Fruit fly (Drosophila melanogaster) whole organism, pupa: Measurements from ENCODE around the gene Epg5.
A peak's percentile ranks its signal among the peaks of the same experiment; 100 is the strongest.

Source experiments
- CG10348 ChIP-seq: fragments of 200-800 bp; sonication (Bioruptor generic); IDR thresholded peaks from 2 replicates; pipeline ENCODE4 v1.3.6; 2022; ENCODE audit warnings: missing biosample characterization, missing genetic modification characterization
- CG12605 ChIP-seq: fragments of 200-800 bp; sonication (Bioruptor generic); IDR thresholded peaks from 2 replicates; pipeline ENCODE4 v1.3.6; 2022; ENCODE audit warnings: missing biosample characterization, missing genetic modification characterization
- CG13204 ChIP-seq: fragments of 200-800 bp; sonication (Bioruptor generic); optimal IDR thresholded peaks from 2 replicates; lab custom pipeline; 2018; ENCODE audit warnings: missing biosample characterization, mild to moderate bottlenecking, missing genetic modification characterization, moderate library complexity
- CG14655 ChIP-seq: fragments of 200-800 bp; sonication (Bioruptor generic); optimal IDR thresholded peaks from 3 replicates; lab custom pipeline; 2017; ENCODE audit warnings: mild to moderate bottlenecking, missing biosample characterization, missing genetic modification reagents, missing genetic modification characterization
- CG15710 ChIP-seq: fragments of 200-800 bp; sonication (Bioruptor generic); optimal IDR thresholded peaks from 2 replicates; lab custom pipeline; 2018; ENCODE audit warnings: missing biosample characterization, mild to moderate bottlenecking, missing genetic modification characterization, moderate library complexity
- CG17806 ChIP-seq: fragments of 200-800 bp; sonication (Bioruptor generic); optimal IDR thresholded peaks from 2 replicates; lab custom pipeline; 2018; ENCODE audit warnings: missing biosample characterization, mild to moderate bottlenecking, missing genetic modification characterization, moderate library complexity
- CG32121 ChIP-seq: fragments of 200-800 bp; sonication (Bioruptor generic); IDR thresholded peaks from 2 replicates; pipeline ENCODE4 v1.3.6; 2022; ENCODE audit warnings: missing biosample characterization, missing genetic modification characterization
- CG34367 ChIP-seq: fragments of 200-800 bp; sonication (Bioruptor generic); optimal IDR thresholded peaks from 2 replicates; lab custom pipeline; 2018; ENCODE audit warnings: missing biosample characterization, mild to moderate bottlenecking, missing genetic modification characterization
- CG4496 ChIP-seq: fragments of 200-800 bp; sonication (Bioruptor generic); IDR thresholded peaks from 3 replicates; pipeline ENCODE4 v1.3.6; 2022; ENCODE audit warnings: missing biosample characterization, missing genetic modification characterization
- CG8159 ChIP-seq: fragments of 200-800 bp; sonication (Bioruptor generic); optimal IDR thresholded peaks from 3 replicates; lab custom pipeline; 2018; ENCODE audit warnings: missing biosample characterization, mild to moderate bottlenecking, missing genetic modification characterization, moderate library complexity
- CG8301 ChIP-seq: fragments of 200-800 bp; sonication (Bioruptor generic); optimal IDR thresholded peaks from 2 replicates; lab custom pipeline; 2018; ENCODE audit warnings: missing biosample characterization, mild to moderate bottlenecking, missing genetic modification characterization
- CG9948 ChIP-seq: fragments of 200-800 bp; sonication (Bioruptor generic); optimal IDR thresholded peaks from 2 replicates; lab custom pipeline; 2018; ENCODE audit warnings: missing biosample characterization, mild to moderate bottlenecking, missing genetic modification characterization, moderate library complexity
- D1 ChIP-seq: fragments of 200-800 bp; sonication (Bioruptor generic); optimal IDR thresholded peaks from 2 replicates; lab custom pipeline; 2018; ENCODE audit warnings: missing biosample characterization, mild to moderate bottlenecking, missing genetic modification characterization, moderate library complexity
- EcR ChIP-seq: fragments of 200-800 bp; sonication (Bioruptor generic); optimal IDR thresholded peaks from 3 replicates; lab custom pipeline; 2019; ENCODE audit warnings: missing biosample characterization, missing genetic modification characterization, mild to moderate bottlenecking, moderate library complexity, missing genetic modification reagents
- Ets98B ChIP-seq: fragments of 200-800 bp; sonication (Bioruptor generic); IDR thresholded peaks from 2 replicates; pipeline ENCODE4 v1.3.6; 2022; ENCODE audit warnings: missing biosample characterization, missing genetic modification characterization
- Pif1A ChIP-seq: fragments of 200-800 bp; sonication (Bioruptor generic); optimal IDR thresholded peaks from 3 replicates; lab custom pipeline; 2016; ENCODE audit warnings: missing biosample characterization, missing genetic modification characterization
- Pif1B ChIP-seq: fragments of 200-800 bp; sonication (Bioruptor generic); optimal IDR thresholded peaks from 3 replicates; lab custom pipeline; 2016; ENCODE audit warnings: missing biosample characterization, missing genetic modification characterization
- Snoo ChIP-seq: fragments of 200-800 bp; sonication (Bioruptor generic); optimal IDR thresholded peaks from 3 replicates; lab custom pipeline; 2017; ENCODE audit warnings: missing biosample characterization, mild to moderate bottlenecking, missing genetic modification characterization, inconsistent platforms
- fd96Ca ChIP-seq: fragments of 200-800 bp; sonication (Bioruptor generic); IDR thresholded peaks from 3 replicates; pipeline ENCODE4 v1.3.6; 2022; ENCODE audit warnings: missing biosample characterization, missing genetic modification characterization
- gl ChIP-seq: fragments of 200-800 bp; sonication (Bioruptor generic); optimal IDR thresholded peaks from 2 replicates; lab custom pipeline; 2018; ENCODE audit warnings: missing biosample characterization, mild to moderate bottlenecking, missing genetic modification characterization
- rn ChIP-seq: fragments of 200-800 bp; sonication (Bioruptor generic); IDR thresholded peaks from 2 replicates; pipeline ENCODE4 v1.3.6; 2022; ENCODE audit warnings: missing biosample characterization, missing genetic modification characterization

Gene Epg5

dm6 chr3R:18783191-18783590, 24.5 kb upstream of the Epg5 start:
- no peak for TF ChIP-seq CG15710

dm6 chr3R:18749786-18750185, 8.9 kb downstream of the Epg5 start:
- TF ChIP-seq CG4496 (GFP tag; lab: Robert Waterston, UW) (no peak), CG10348 (GFP tag; lab: Robert Waterston, UW) (no peak), CG17806 (tag; lab: Kevin White, UChicago) (no peak), rn (no peak), D1 (no peak), EcR (GFP tag; lab: Kevin White, UChicago) (no peak), CG32121 (no peak), CG12605 (no peak)

- TF ChIP-seq Pif1B (GFP tag; lab: Kevin White, UChicago) (no peak), CG15710 (no peak), D1 (no peak), Ets98B (GFP tag; lab: Robert Waterston, UW) (no peak), EcR (GFP tag; lab: Kevin White, UChicago) (no peak), CG8159 (tag; lab: Kevin White, UChicago) (no peak), CG32121 (no peak), CG14655 (GFP tag; lab: Kevin White, UChicago) (no peak)
- TF ChIP-seq, all 21 proteins: peak for 0
These were observed 10.6 kb downstream of the Epg5 start for dm6 chr3R:18748087-18748486.

- peak; percentile 68; the same call in 2 of the 3 replicates for TF ChIP-seq CG4496 (GFP tag; lab: Robert Waterston, UW)
- TF ChIP-seq CG8159 (tag; lab: Kevin White, UChicago) = peak; percentile 77
- no peak for TF ChIP-seq D1
- TF ChIP-seq rn = peak; percentile 58
- TF ChIP-seq fd96Ca = 0 out of 3 replicates have a peak, but pooled peaks have one; percentile 5
- TF ChIP-seq CG32121 = peak; percentile 54
- peak; percentile 56 for TF ChIP-seq CG9948 (tag; lab: Kevin White, UChicago)
- TF ChIP-seq Ets98B (GFP tag; lab: Robert Waterston, UW) = peak; percentile 34; the same call in 1 of the 2 replicates
- peak; percentile 35 for TF ChIP-seq CG34367 (tag; lab: Kevin White, UChicago)
- no peak for TF ChIP-seq CG14655 (GFP tag; lab: Kevin White, UChicago)
- peak; percentile 55 for TF ChIP-seq CG17806 (tag; lab: Kevin White, UChicago)
- no peak for TF ChIP-seq Pif1B (GFP tag; lab: Kevin White, UChicago)
- TF ChIP-seq Pif1A (GFP tag; lab: Kevin White, UChicago) = no peak
- TF ChIP-seq EcR (GFP tag; lab: Kevin White, UChicago) = no peak
- TF ChIP-seq gl (tag; lab: Kevin White, UChicago) = no peak
- TF ChIP-seq Snoo (tag; lab: Kevin White, UChicago) = peak; percentile 57
- no peak for TF ChIP-seq CG8301 (tag; lab: Kevin White, UChicago)
- peak; percentile 69 for TF ChIP-seq CG15710
- no peak for TF ChIP-seq CG13204
- TF ChIP-seq CG10348 (GFP tag; lab: Robert Waterston, UW) = no peak
- peak; percentile 50; the same call in 1 of the 2 replicates for TF ChIP-seq CG12605
These were observed 12.7 kb downstream of the Epg5 start, which contains the start of the genes PGS1 and gwl for dm6 chr3R:18745961-18746468. TSS of gene PGS1 (minus strand) at chr3R:18746041. TSS of gene gwl (plus strand) at chr3R:18746370.

dm6 chr3R:18743270-18743922, 15.3 kb downstream of the Epg5 start, which contains the start of gene Mekk1:
TSS of gene Mekk1 (minus strand) at chr3R:18743594.
- TF ChIP-seq CG8301 (tag; lab: Kevin White, UChicago) = no peak
- no peak for TF ChIP-seq fd96Ca
- peak; percentile 45 for TF ChIP-seq CG15710
- TF ChIP-seq CG9948 (tag; lab: Kevin White, UChicago) = no peak
- peak; percentile 11; the same call in 1 of the 2 replicates for TF ChIP-seq CG32121
- TF ChIP-seq EcR (GFP tag; lab: Kevin White, UChicago) = no peak
- TF ChIP-seq CG13204 = no peak
- no peak for TF ChIP-seq CG14655 (GFP tag; lab: Kevin White, UChicago)
- peak; percentile 9 for TF ChIP-seq CG17806 (tag; lab: Kevin White, UChicago)
- peak; percentile 43 for TF ChIP-seq Pif1B (GFP tag; lab: Kevin White, UChicago)
- TF ChIP-seq D1 = no peak
- peak; percentile 35; the same call in 1 of the 2 replicates for TF ChIP-seq CG12605
- no peak for TF ChIP-seq rn
- no peak for TF ChIP-seq CG10348 (GFP tag; lab: Robert Waterston, UW)
- peak; percentile 64 for TF ChIP-seq gl (tag; lab: Kevin White, UChicago)
- TF ChIP-seq Pif1A (GFP tag; lab: Kevin White, UChicago) = no peak
- peak; percentile 91 for TF ChIP-seq CG8159 (tag; lab: Kevin White, UChicago)
- no peak for TF ChIP-seq Ets98B (GFP tag; lab: Robert Waterston, UW)
- TF ChIP-seq Snoo (tag; lab: Kevin White, UChicago) = peak; percentile 38
- TF ChIP-seq CG34367 (tag; lab: Kevin White, UChicago) = peak; percentile 26
- TF ChIP-seq CG4496 (GFP tag; lab: Robert Waterston, UW) = no peak
